Worm (Caenorhabditis elegans) whole organism, late embryonic: ENCODE data around the gene rsks-1.

ENCODE experiments used
- elt-2 ChIP-seq: sonication (generic microtip); optimal IDR thresholded peaks from 2 replicates; lab custom pipeline; 2016; ENCODE audit warnings: missing genetic modification reagents, missing genetic modification characterization, missing compliant biosample characterization
- nhr-11 ChIP-seq: fragments of 150-350 bp; optimal IDR thresholded peaks from 2 replicates; lab custom pipeline; 2014; ENCODE audit warnings: missing biosample characterization, missing genetic modification characterization
- pha-4 ChIP-seq: fragments of 150-350 bp; optimal IDR thresholded peaks from 2 replicates; lab custom pipeline; 2018; ENCODE audit warnings: missing biosample characterization, missing genetic modification reagents, missing genetic modification characterization
- pqm-1 ChIP-seq: sonication (generic microtip); optimal IDR thresholded peaks from 2 replicates; lab custom pipeline; 2016; ENCODE audit warnings: missing genetic modification characterization, missing compliant biosample characterization

- TF ChIP-seq pha-4 (tag; lab: Kevin White, UChicago) (no peak), pqm-1 (tag; lab: Kevin White, UChicago) (no peak), nhr-11 (tag; lab: Kevin White, UChicago) (no peak), elt-2 (tag; lab: Kevin White, UChicago) (peak; percentile 82)
These were observed 8.1 kb upstream of the rsks-1 start, which contains the start of the genes Y47D3A.14 and aakb-2 for ce11 chrIII:11236788-11237187.
